Worm (Caenorhabditis elegans) whole organism, midembryonic: Measurements from ENCODE around the gene C33F10.11.
"Not testable (repeated sequence)": the region's sequence is repeated elsewhere in the genome, so short reads cannot be mapped to it uniquely, and the experiment has no call there.

Experiments
- klf-2 ChIP-seq: fragments of 200-800 bp; sonication (Bioruptor generic); conservative IDR thresholded peaks from 2 replicates; pipeline ENCODE4 v1.3.6; 2022; ENCODE audit warnings: missing genetic modification reagents, missing genetic modification characterization, missing compliant biosample characterization
- med-1 ChIP-seq: sonication (generic microtip); optimal IDR thresholded peaks from 2 replicates; lab custom pipeline; 2017; ENCODE audit warnings: missing genetic modification characterization, mild to moderate bottlenecking, missing compliant biosample characterization, antibody characterized with exemption, missing genetic modification reagents; ENCODE audit not compliant: insufficient read depth
- ref-1 ChIP-seq: fragments of 200-800 bp; sonication (Bioruptor generic); conservative IDR thresholded peaks from 2 replicates; pipeline ENCODE4 v1.3.6; 2022; ENCODE audit warnings: missing genetic modification reagents, missing genetic modification characterization, missing compliant biosample characterization

DNA sequence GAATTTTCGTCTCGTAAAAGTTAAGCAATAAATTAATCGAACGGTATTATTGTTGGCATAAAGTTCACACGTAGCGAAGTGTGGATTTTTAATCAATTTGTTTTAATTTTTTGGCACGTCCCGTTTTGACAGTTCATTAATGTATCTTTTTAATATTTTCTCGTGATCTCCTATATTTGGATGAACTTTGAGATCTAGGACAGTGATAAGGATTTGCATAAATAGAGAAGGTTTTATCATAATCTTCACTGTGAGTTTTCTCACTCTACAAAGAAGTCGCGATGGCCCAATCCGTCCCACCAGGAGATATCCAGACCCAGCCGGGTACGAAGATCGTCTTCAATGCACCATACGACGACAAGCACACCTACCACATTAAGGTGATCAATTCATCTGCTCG is 9.5 kb downstream of the C33F10.11 start, which contains the start of the genes C33F10.8 and msp-40:
- not testable (repeated sequence) for TF ChIP-seq klf-2; ref-1 (GFP tag; lab: Robert Waterston, UW); med-1 (GFP tag; lab: Kevin White, UChicago)
